Worm (Caenorhabditis elegans) whole organism, L4/young adult: ENCODE data around the gene srg-10.

Experiments
- W03F9.2 ChIP-seq: fragments of 150-350 bp; optimal IDR thresholded peaks from 2 replicates; lab custom pipeline; 2014; ENCODE audit warnings: missing biosample characterization, missing genetic modification characterization
- him-1 ChIP-seq: sonication (generic microtip); optimal IDR thresholded peaks from 2 replicates; lab custom pipeline; 2016; ENCODE audit warnings: missing genotype, missing genetic modification reagents, missing genetic modification characterization, missing compliant biosample characterization

DNA sequence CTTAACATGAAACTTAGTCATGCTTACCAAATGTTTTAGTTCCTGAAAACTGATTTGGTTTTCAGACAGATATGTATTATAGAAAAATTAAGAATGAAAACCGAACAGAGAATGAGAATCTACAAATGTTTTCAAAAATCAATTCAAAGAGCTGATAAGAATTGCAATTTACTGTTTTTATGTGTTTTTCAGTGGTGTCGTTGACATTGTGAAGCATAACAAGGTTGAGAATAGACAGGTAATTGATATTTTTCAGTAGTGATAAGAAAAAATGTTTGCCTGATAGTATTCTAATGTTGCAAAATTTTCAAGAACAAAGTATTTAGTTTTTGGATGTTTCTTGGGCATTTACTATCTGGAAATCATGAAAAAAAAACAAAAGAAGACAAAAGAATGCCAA, 34.3 kb upstream of the srg-10 start, which contains the start of gene pfas-1:
- no peak for TF ChIP-seq him-1 (tag; lab: Kevin White, UChicago)
- TF ChIP-seq W03F9.2 (tag; lab: Kevin White, UChicago), result no peak
